Fruit fly (Drosophila melanogaster) S2 (cell line): ENCODE results near the gene Alg2.

Source experiments
- CG8478 ChIP-seq: fragments of >200 bp; optimal IDR thresholded peaks from 2 replicates; lab custom pipeline; 2018
- CTCF ChIP-seq, 2 experiments: fragments of >200 bp; optimal IDR thresholded peaks; 2 replicates each; lab custom pipeline; 2018

The Alg2 gene

dm6 chr3L:3109417-3110090 is 34.1 kb upstream of the Alg2 start:
- no peak for TF ChIP-seq CTCF (optimal IDR thresholded peaks at IDR 0.05; lab: Kevin White, UChicago)

dm6 chr3L:3111127-3111526 is 32.5 kb upstream of the Alg2 start, which contains the start of gene CG45066:
TSS of gene CG45066 (minus strand) at chr3L:3111227.
- TF ChIP-seq CTCF (optimal IDR thresholded peaks at IDR 0.05; lab: Kevin White, UChicago) (no peak), CG8478 (lab: Kevin White, UChicago) (no peak)

dm6 chr3L:3114367-3114766 is 29.2 kb upstream of the Alg2 start, which contains the start of gene CG45067:
TSS of gene CG45067 (minus strand) at chr3L:3114467.
- TF ChIP-seq CTCF (optimal IDR thresholded peaks at IDR 0.05; lab: Kevin White, UChicago) (no peak), CG8478 (lab: Kevin White, UChicago) (no peak)

- no peak for TF ChIP-seq CG8478 (lab: Kevin White, UChicago)
Measured at dm6 chr3L:3121769-3122432, 21.7 kb upstream of the Alg2 start.

dm6 chr3L:3122688-3123316 is 20.8 kb upstream of the Alg2 start:
- TF ChIP-seq CG8478 (lab: Kevin White, UChicago) = no peak

dm6 chr3L:3124519-3124918 is 19.1 kb upstream of the Alg2 start:
- TF ChIP-seq CG8478 (lab: Kevin White, UChicago) (no peak), CTCF (optimal IDR thresholded peaks at IDR 0.05; lab: Kevin White, UChicago) (no peak)

dm6 chr3L:3124939-3125648 is 18.5 kb upstream of the Alg2 start:
- TF ChIP-seq CTCF (optimal IDR thresholded peaks at IDR 0.05; lab: Kevin White, UChicago) (no peak), CG8478 (lab: Kevin White, UChicago) (no peak)

- TF ChIP-seq CG8478 (lab: Kevin White, UChicago) (no peak), CTCF (optimal IDR thresholded peaks at IDR 0.05; lab: Kevin White, UChicago) (no peak)
Measured at dm6 chr3L:3125649-3126130, 17.9 kb upstream of the Alg2 start.

dm6 chr3L:3126478-3126877 is 17.1 kb upstream of the Alg2 start:
- no peak for TF ChIP-seq CG8478 (lab: Kevin White, UChicago)
- no peak for TF ChIP-seq CTCF (optimal IDR thresholded peaks at IDR 0.05; lab: Kevin White, UChicago)

- TF ChIP-seq CTCF (optimal IDR thresholded peaks at IDR 0.05; lab: Kevin White, UChicago) (no peak), CG8478 (lab: Kevin White, UChicago) (no peak)
Measured at dm6 chr3L:3127544-3127943, 16.1 kb upstream of the Alg2 start, which contains the start of gene promL. TSS of gene promL (minus strand) at chr3L:3127724.

- TF ChIP-seq CG8478 (lab: Kevin White, UChicago) (no peak), CTCF (optimal IDR thresholded peaks at IDR 0.05; lab: Kevin White, UChicago) (no peak)
Measured at dm6 chr3L:3134064-3134545, 9.5 kb upstream of the Alg2 start.

- TF ChIP-seq CTCF (optimal IDR thresholded peaks at IDR 0.05; lab: Kevin White, UChicago) = no peak
- TF ChIP-seq CG8478 (lab: Kevin White, UChicago) = no peak
Measured at dm6 chr3L:3141411-3141810, 2.2 kb upstream of the Alg2 start.

- no peak for TF ChIP-seq CTCF (optimal IDR thresholded peaks at IDR 0.05; lab: Kevin White, UChicago)
- TF ChIP-seq CG8478 (lab: Kevin White, UChicago) = no peak
Measured at dm6 chr3L:3142516-3143382, 859 bp upstream of the Alg2 start.
